Worm (Caenorhabditis elegans): Measurements from ENCODE around the gene C35D6.3.

DNA sequence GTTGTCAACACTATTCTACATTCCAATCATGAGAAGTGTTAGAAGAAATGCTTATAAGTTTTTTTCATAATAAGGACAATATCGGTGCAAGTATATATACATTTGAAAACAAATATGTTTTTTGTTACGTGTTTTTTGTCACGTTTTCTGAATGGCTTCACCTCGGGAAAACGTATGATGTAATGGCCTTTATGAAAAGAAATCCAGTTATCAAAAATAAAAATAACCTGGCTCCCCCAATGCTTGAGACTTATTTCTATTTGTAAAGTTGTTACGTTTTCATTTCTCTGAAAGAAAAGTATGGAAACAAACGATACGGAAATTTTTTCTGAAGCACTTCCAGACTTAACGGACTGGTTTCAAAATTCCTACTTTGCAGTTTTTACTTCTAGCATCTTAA, 47.8 kb upstream of the C35D6.3 start, which contains the start of gene srz-72:
- TF ChIP-seq sea-1 (GFP tag; conservative IDR thresholded peaks at IDR 0.05): no peak
- no peak for TF ChIP-seq pes-1 (GFP tag; IDR thresholded peaks at IDR 0.05)
- TF ChIP-seq aly-1 (tag; optimal IDR thresholded peaks at IDR 0.05): no peak
- no peak for TF ChIP-seq ama-1 (optimal IDR thresholded peaks at IDR 0.05)
- TF ChIP-seq B0310.2 (tag; optimal IDR thresholded peaks at IDR 0.05): no peak
- no peak for TF ChIP-seq ceh-36 (tag; optimal IDR thresholded peaks at IDR 0.05)
- TF ChIP-seq flt-1 (GFP tag; IDR thresholded peaks at IDR 0.05): no peak
- TF ChIP-seq hmg-4 (GFP tag; optimal IDR thresholded peaks at IDR 0.05): no peak
- no peak for TF ChIP-seq tbx-11 (GFP tag; IDR thresholded peaks at IDR 0.05)
- TF ChIP-seq tbx-37 (GFP tag; conservative IDR thresholded peaks at IDR 0.05): no peak
